Worm (Caenorhabditis elegans): ENCODE data around the gene fbxb-87.

- TF ChIP-seq nhr-77 (tag; optimal IDR thresholded peaks at IDR 0.05) (no peak), R02D3.7 (tag; optimal IDR thresholded peaks at IDR 0.05) (no peak), nhr-11 (tag; optimal IDR thresholded peaks at IDR 0.05) (no peak), unc-62 (GFP tag; optimal IDR thresholded peaks at IDR 0.05) (no peak), ama-1 (optimal IDR thresholded peaks at IDR 0.05) (no peak)
Observed at ce11 chrIII:10857984-10858383, 36.3 kb upstream of the fbxb-87 start, which contains the start of gene oxi-1.

Measured in whole organism, L2 larva.